Fruit fly (Drosophila melanogaster): ENCODE results near the gene Neb-cGP.

Gene Neb-cGP

DNA sequence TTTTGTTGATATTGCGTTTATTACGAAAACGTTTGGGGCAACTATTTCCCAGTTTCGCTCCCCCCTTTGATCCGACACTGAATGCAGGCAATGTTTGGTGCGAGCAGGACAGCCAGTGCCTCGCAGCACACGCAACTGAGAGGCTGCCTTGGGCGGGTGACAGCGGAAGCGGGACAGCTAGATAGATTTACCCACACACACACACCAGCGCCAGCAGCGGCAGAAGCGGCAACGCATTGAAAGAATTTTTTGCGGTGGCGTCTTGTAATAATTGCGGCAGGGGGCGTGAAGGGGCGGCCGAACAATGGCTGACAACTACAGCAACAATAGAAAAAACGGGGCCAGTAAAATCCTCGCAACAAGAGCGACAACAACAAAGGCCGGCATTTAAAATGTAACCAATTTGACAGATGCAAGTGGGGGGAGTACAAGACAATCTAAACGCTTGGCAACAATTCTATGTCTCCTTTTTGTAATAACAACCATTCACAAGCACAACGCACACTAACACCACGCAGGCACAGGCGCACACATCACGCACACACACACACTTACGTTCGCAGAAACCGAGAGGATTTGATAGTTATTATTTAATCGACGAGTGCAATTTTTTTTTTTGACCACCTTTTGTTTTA lies 12.2 kb downstream of the Neb-cGP start (continued):
- TF ChIP-seq CG6791 (GFP tag; IDR thresholded peaks at IDR 0.05; ENCODE audit: partially characterized antibody) (peak; percentile 48; the same call in 2 of the 3 replicates), CG3847 (GFP tag; IDR thresholded peaks at IDR 0.05) (0 out of 2 replicates have a peak, but pooled peaks have one; percentile 12), shn (GFP tag; optimal IDR thresholded peaks at IDR 0.05) (no peak), eyg (GFP tag; optimal IDR thresholded peaks at IDR 0.05) (no peak), CG14965 (GFP tag; optimal IDR thresholded peaks at IDR 0.05; ENCODE audit: borderline replicate concordance) (no peak), mirr (GFP tag; optimal IDR thresholded peaks at IDR 0.05) (peak; percentile 40), Fer1 (GFP tag; optimal IDR thresholded peaks at IDR 0.05) (peak; percentile 19), maf-S (GFP tag; optimal IDR thresholded peaks at IDR 0.05) (no peak), knrl (GFP tag; IDR thresholded peaks at IDR 0.05; ENCODE audit: partially characterized antibody) (no peak; the same call in 2 of the 3 replicates), Awh (GFP tag; IDR thresholded peaks at IDR 0.05) (no peak)

DNA sequence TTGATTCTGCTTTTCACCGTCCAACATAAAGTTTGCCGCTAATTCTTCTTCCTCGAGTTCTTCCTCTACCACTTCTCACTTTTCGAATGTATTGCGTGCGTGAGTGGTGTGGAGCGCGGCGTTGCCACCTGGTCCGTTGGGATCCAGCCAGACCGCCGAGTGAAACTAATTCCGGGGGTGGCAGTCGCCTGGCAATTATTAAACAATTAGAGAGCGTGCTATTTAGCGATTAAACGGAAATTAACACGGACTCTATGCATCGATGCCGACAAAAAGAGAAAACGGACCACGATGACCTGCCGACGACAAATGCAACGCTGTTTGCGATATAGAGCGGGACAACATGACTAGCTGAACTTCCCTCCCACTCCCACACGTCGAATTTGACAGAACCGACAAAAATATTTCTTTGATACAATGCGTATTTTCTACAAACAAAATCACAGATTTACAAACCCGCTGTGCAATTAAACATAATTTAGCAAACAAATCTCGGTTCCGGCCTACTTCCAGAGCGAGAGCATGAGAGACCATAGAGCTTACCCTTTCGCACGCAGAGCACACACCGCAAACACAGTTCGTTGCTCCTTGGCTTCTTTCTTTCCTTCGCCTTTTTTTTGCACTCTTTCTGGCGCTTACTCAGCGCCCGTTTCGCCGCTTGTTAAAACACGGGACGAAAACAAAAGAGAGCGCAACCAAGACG lies 13.1 kb downstream of the Neb-cGP start, which contains the start of gene CG2889:
Gene CG2889 (plus strand): TSS at position 429 of the 703 bp plus-strand sequence.
- TF ChIP-seq CG12299 (tag; optimal IDR thresholded peaks at IDR 0.05) (no peak), az2 (GFP tag; optimal IDR thresholded peaks at IDR 0.05) (peak; percentile 14), CG2120 (GFP tag; optimal IDR thresholded peaks at IDR 0.05) (peak; percentile 41), CG9876 (GFP tag; optimal IDR thresholded peaks at IDR 0.05) (no peak), Doc3 (GFP tag; IDR thresholded peaks at IDR 0.05; ENCODE audit: partially characterized antibody) (peak; percentile 48; the same call in 1 of the 3 replicates), Deaf1 (tag; optimal IDR thresholded peaks at IDR 0.05) (no peak), stwl (tag; optimal IDR thresholded peaks at IDR 0.05) (peak; percentile 48), CG1024 (GFP tag; IDR thresholded peaks at IDR 0.05) (no peak), Max (GFP tag; optimal IDR thresholded peaks at IDR 0.05) (no peak), ase (GFP tag; IDR thresholded peaks at IDR 0.05) (no peak), lilli (GFP tag; optimal IDR thresholded peaks at IDR 0.05) (peak; percentile 32), abd-A (tag; optimal IDR thresholded peaks at IDR 0.05) (no peak), mld (GFP tag; IDR thresholded peaks at IDR 0.05; ENCODE audit: partially characterized antibody) (peak; percentile 34; the same call in 1 of the 3 replicates), nau (GFP tag; optimal IDR thresholded peaks at IDR 0.05) (no peak), Oli (tag; optimal IDR thresholded peaks at IDR 0.05) (no peak), ro (GFP tag; IDR thresholded peaks at IDR 0.05) (no peak), HLH3B (GFP tag; IDR thresholded peaks at IDR 0.05) (no peak), cad (GFP tag; optimal IDR thresholded peaks at IDR 0.05) (no peak), CG7839 (tag; optimal IDR thresholded peaks at IDR 0.05) (no peak), dmrt11E (tag; optimal IDR thresholded peaks at IDR 0.05) (no peak), zf30C (GFP tag; optimal IDR thresholded peaks at IDR 0.05) (no peak), Abd-B (GFP tag; optimal IDR thresholded peaks at IDR 0.05) (no peak), tgo (GFP tag; IDR thresholded peaks at IDR 0.05) (no peak), CG5953 (GFP tag; IDR thresholded peaks at IDR 0.05) (no peak), jing (GFP tag; optimal IDR thresholded peaks at IDR 0.05) (no peak), CG1529 (GFP tag; optimal IDR thresholded peaks at IDR 0.05) (no peak), CG14667 (GFP tag; IDR thresholded peaks at IDR 0.05) (no peak), CG14965 (GFP tag; optimal IDR thresholded peaks at IDR 0.05; ENCODE audit: borderline replicate concordance) (no peak), CG3847 (GFP tag; IDR thresholded peaks at IDR 0.05) (peak; percentile 63), CG2678 (tag; optimal IDR thresholded peaks at IDR 0.05) (no peak), Lim3 (GFP tag; IDR thresholded peaks at IDR 0.05) (no peak), CG6791 (GFP tag; IDR thresholded peaks at IDR 0.05; ENCODE audit: partially characterized antibody) (peak; percentile 59; the same call in 2 of the 3 replicates), pb (GFP tag; optimal IDR thresholded peaks at IDR 0.05) (no peak), CG4820 (GFP tag; optimal IDR thresholded peaks at IDR 0.05) (no peak), CG32772 (GFP tag; IDR thresholded peaks at IDR 0.05) (no peak), CG14710 (tag; optimal IDR thresholded peaks at IDR 0.05) (peak; percentile 25), CG6175 (GFP tag; IDR thresholded peaks at IDR 0.05) (no peak), row (GFP tag; IDR thresholded peaks at IDR 0.05) (peak; percentile 52), Gsc (GFP tag; IDR thresholded peaks at IDR 0.05) (no peak), CG14441 (GFP tag; IDR thresholded peaks at IDR 0.05) (peak; percentile 45)
